Fruit fly (Drosophila melanogaster) whole organism, embryonic: ENCODE data around the gene CG43116.
A peak's percentile ranks its signal among the peaks of the same experiment; 100 is the strongest.

Experiments
- B-H2 ChIP-seq: fragments of 200-800 bp; sonication (Bioruptor generic); optimal IDR thresholded peaks from 2 replicates; lab custom pipeline; 2018; ENCODE audit warnings: missing biosample characterization, mild to moderate bottlenecking, missing genetic modification characterization
- CG11504 ChIP-seq: fragments of 200-800 bp; sonication (Bioruptor generic); optimal IDR thresholded peaks from 3 replicates; lab custom pipeline; 2019; ENCODE audit warnings: missing biosample characterization, mild to moderate bottlenecking, missing genetic modification characterization, moderate library complexity
- CG11696 ChIP-seq: fragments of 200-800 bp; sonication (Bioruptor generic); IDR thresholded peaks from 2 replicates; pipeline ENCODE4 v1.3.6; 2022; ENCODE audit warnings: missing biosample characterization, missing genetic modification characterization
- CG12071 ChIP-seq: fragments of 200-800 bp; sonication (Bioruptor generic); optimal IDR thresholded peaks from 3 replicates; lab custom pipeline; 2018; ENCODE audit warnings: missing biosample characterization, mild to moderate bottlenecking, missing genetic modification characterization
- CG12659 ChIP-seq: fragments of 200-800 bp; sonication (Bioruptor generic); optimal IDR thresholded peaks from 3 replicates; lab custom pipeline; 2017; ENCODE audit warnings: mild to moderate bottlenecking, missing biosample characterization, missing genetic modification reagents, missing genetic modification characterization
- CG14050 ChIP-seq: fragments of 200-800 bp; sonication (Bioruptor generic); IDR thresholded peaks from 3 replicates; pipeline ENCODE4 v1.3.6; 2022; ENCODE audit warnings: missing biosample characterization, missing genetic modification characterization
- CG1647 ChIP-seq: fragments of 200-800 bp; sonication (Bioruptor generic); optimal IDR thresholded peaks from 3 replicates; lab custom pipeline; 2016; ENCODE audit warnings: missing biosample characterization, missing genetic modification characterization
- CG17186 ChIP-seq: fragments of 200-800 bp; sonication (Bioruptor generic); optimal IDR thresholded peaks from 3 replicates; lab custom pipeline; 2017; ENCODE audit warnings: missing biosample characterization, missing genetic modification reagents, missing genetic modification characterization
- CG17568 ChIP-seq: fragments of 200-800 bp; sonication (Bioruptor generic); optimal IDR thresholded peaks from 2 replicates; lab custom pipeline; 2018; ENCODE audit warnings: missing biosample characterization, mild to moderate bottlenecking, missing genetic modification characterization, moderate library complexity
- CG17612 ChIP-seq: fragments of 200-800 bp; sonication (Bioruptor generic); IDR thresholded peaks from 2 replicates; pipeline ENCODE4 v1.3.6; 2022; ENCODE audit warnings: missing biosample characterization, missing genetic modification characterization
- CG2116 ChIP-seq: fragments of 200-800 bp; sonication (Bioruptor generic); optimal IDR thresholded peaks from 3 replicates; lab custom pipeline; 2018; ENCODE audit warnings: missing biosample characterization, mild to moderate bottlenecking, missing genetic modification characterization
- CG31388 ChIP-seq: fragments of 200-800 bp; sonication (Bioruptor generic); optimal IDR thresholded peaks from 2 replicates; lab custom pipeline; 2016; ENCODE audit warnings: missing biosample characterization, missing genetic modification characterization
- CG33213 ChIP-seq: fragments of 200-800 bp; sonication (Bioruptor generic); optimal IDR thresholded peaks from 3 replicates; lab custom pipeline; 2016; ENCODE audit warnings: missing biosample characterization, missing genetic modification characterization
- CG33557 ChIP-seq: fragments of 200-800 bp; sonication (Bioruptor generic); optimal IDR thresholded peaks from 2 replicates; lab custom pipeline; 2019; ENCODE audit warnings: missing biosample characterization, mild to moderate bottlenecking, missing genetic modification characterization, moderate library complexity
- CG4617 ChIP-seq: fragments of 200-800 bp; sonication (Bioruptor generic); optimal IDR thresholded peaks from 3 replicates; lab custom pipeline; 2016; ENCODE audit warnings: missing biosample characterization, missing genetic modification characterization, borderline replicate concordance
- CG9609 ChIP-seq: fragments of 200-800 bp; sonication (Bioruptor generic); optimal IDR thresholded peaks from 3 replicates; lab custom pipeline; 2016; ENCODE audit warnings: missing biosample characterization, missing genetic modification characterization
- Camta ChIP-seq: fragments of 200-800 bp; sonication (Bioruptor generic); optimal IDR thresholded peaks from 2 replicates; lab custom pipeline; 2016; ENCODE audit warnings: missing biosample characterization, missing genetic modification characterization
- CoRest ChIP-seq: fragments of 200-800 bp; sonication (Bioruptor generic); optimal IDR thresholded peaks from 3 replicates; lab custom pipeline; 2018; ENCODE audit warnings: missing biosample characterization, mild to moderate bottlenecking, missing genetic modification characterization, moderate library complexity
- Doc2 ChIP-seq: fragments of 200-800 bp; sonication (Bioruptor generic); IDR thresholded peaks from 2 replicates; pipeline ENCODE4 v1.3.6; 2022; ENCODE audit warnings: missing biosample characterization, missing genetic modification characterization
- E2f2 ChIP-seq: fragments of 200-800 bp; sonication (Bioruptor generic); IDR thresholded peaks from 2 replicates; pipeline ENCODE4 v1.3.6; 2022; ENCODE audit warnings: missing biosample characterization, missing genetic modification characterization
- Fer2 ChIP-seq: fragments of 200-800 bp; sonication (Bioruptor generic); optimal IDR thresholded peaks from 2 replicates; lab custom pipeline; 2018; ENCODE audit warnings: missing biosample characterization, mild to moderate bottlenecking, missing genetic modification characterization, moderate library complexity
- H15 ChIP-seq: fragments of 200-800 bp; sonication (Bioruptor generic); IDR thresholded peaks from 3 replicates; pipeline ENCODE4 v1.3.6; 2022; ENCODE audit warnings: missing biosample characterization, missing genetic modification characterization
- Hr39 ChIP-seq: fragments of >200 bp; optimal IDR thresholded peaks from 2 replicates; lab custom pipeline; 2017
- Jarid2 ChIP-seq: fragments of 200-800 bp; sonication (Bioruptor generic); optimal IDR thresholded peaks from 3 replicates; lab custom pipeline; 2017; ENCODE audit warnings: mild to moderate bottlenecking, missing biosample characterization, missing genetic modification reagents, missing genetic modification characterization
- MESR4 ChIP-seq: fragments of 200-800 bp; sonication (Bioruptor generic); optimal IDR thresholded peaks from 2 replicates; lab custom pipeline; 2018; ENCODE audit warnings: missing biosample characterization, mild to moderate bottlenecking, missing genetic modification characterization, moderate library complexity
- Myb ChIP-seq: fragments of 200-800 bp; sonication (Bioruptor generic); optimal IDR thresholded peaks from 2 replicates; lab custom pipeline; 2016; ENCODE audit warnings: missing biosample characterization, missing genetic modification characterization
- Ravus ChIP-seq: fragments of 200-800 bp; sonication (Bioruptor generic); IDR thresholded peaks from 2 replicates; pipeline ENCODE4 v1.3.6; 2022; ENCODE audit warnings: missing biosample characterization, missing genetic modification characterization
- Side ChIP-seq: fragments of 200-800 bp; sonication (Bioruptor generic); optimal IDR thresholded peaks from 2 replicates; lab custom pipeline; 2016; ENCODE audit warnings: missing biosample characterization, missing genetic modification characterization
- Sry-δ ChIP-seq: fragments of 200-800 bp; sonication (Bioruptor generic); optimal IDR thresholded peaks from 2 replicates; lab custom pipeline; 2016; ENCODE audit warnings: missing biosample characterization, missing genetic modification characterization
- Vsx1 ChIP-seq: fragments of 200-800 bp; sonication (Bioruptor generic); optimal IDR thresholded peaks from 2 replicates; lab custom pipeline; 2017; ENCODE audit warnings: missing biosample characterization, mild to moderate bottlenecking, missing genetic modification characterization, missing genetic modification reagents
- YL-1 ChIP-seq: fragments of 200-800 bp; sonication (Bioruptor generic); optimal IDR thresholded peaks from 3 replicates; lab custom pipeline; 2017; ENCODE audit warnings: missing biosample characterization, mild to moderate bottlenecking, missing genetic modification characterization
- az2 ChIP-seq: fragments of 200-800 bp; sonication (Bioruptor generic); optimal IDR thresholded peaks from 3 replicates; lab custom pipeline; 2016; ENCODE audit warnings: missing biosample characterization, missing genetic modification characterization
- caup ChIP-seq: fragments of 200-800 bp; sonication (Bioruptor generic); optimal IDR thresholded peaks from 3 replicates; lab custom pipeline; 2017; ENCODE audit warnings: missing biosample characterization, mild to moderate bottlenecking, missing genetic modification characterization, moderate library complexity; ENCODE audit not compliant: severe bottlenecking
- crol ChIP-seq: fragments of 200-800 bp; sonication (Bioruptor generic); IDR thresholded peaks from 2 replicates; pipeline ENCODE4 v1.3.6; 2022; ENCODE audit warnings: missing biosample characterization, missing genetic modification characterization
- danr ChIP-seq: fragments of 200-800 bp; sonication (Bioruptor generic); IDR thresholded peaks from 2 replicates; pipeline ENCODE4 v1.3.6; 2022; ENCODE audit warnings: missing biosample characterization, missing genetic modification characterization
- dimm ChIP-seq: fragments of 200-800 bp; sonication (Bioruptor generic); IDR thresholded peaks from 2 replicates; pipeline ENCODE4 v1.3.6; 2022; ENCODE audit warnings: missing biosample characterization, missing genetic modification characterization
- ems ChIP-seq: fragments of 200-800 bp; sonication (Bioruptor generic); optimal IDR thresholded peaks from 3 replicates; lab custom pipeline; 2016; ENCODE audit warnings: missing biosample characterization, missing genetic modification characterization
- fru ChIP-seq: fragments of >200 bp; optimal IDR thresholded peaks from 2 replicates; lab custom pipeline; 2017
- gcm2 ChIP-seq: fragments of 200-800 bp; sonication (Bioruptor generic); optimal IDR thresholded peaks from 2 replicates; lab custom pipeline; 2016; ENCODE audit warnings: missing biosample characterization, missing genetic modification characterization
- hth ChIP-seq: fragments of >200 bp; optimal IDR thresholded peaks from 2 replicates; lab custom pipeline; 2017; ENCODE audit warnings: inconsistent platforms
- kay ChIP-seq: fragments of 200-800 bp; sonication (Bioruptor generic); optimal IDR thresholded peaks from 2 replicates; lab custom pipeline; 2016; ENCODE audit warnings: missing biosample characterization, missing genetic modification characterization
- kni ChIP-seq: fragments of 200-800 bp; sonication (Bioruptor generic); optimal IDR thresholded peaks from 3 replicates; lab custom pipeline; 2017; ENCODE audit warnings: mild to moderate bottlenecking, missing biosample characterization, missing genetic modification reagents, missing genetic modification characterization
- lilli ChIP-seq: fragments of 200-800 bp; sonication (Bioruptor generic); optimal IDR thresholded peaks from 3 replicates; lab custom pipeline; 2016; ENCODE audit warnings: missing biosample characterization, missing genetic modification characterization
- nerfin-1 ChIP-seq: fragments of 200-800 bp; sonication (Bioruptor generic); optimal IDR thresholded peaks from 3 replicates; lab custom pipeline; 2019; ENCODE audit warnings: missing biosample characterization, mild to moderate bottlenecking, missing genetic modification characterization, moderate library complexity
- pan ChIP-seq, 4 experiments: fragments of >200 bp in 3 of 4; fragments of 200-800 bp in 1 of 4; sonication (Bioruptor generic) in 1 of 4; optimal IDR thresholded peaks in 3 of 4; IDR thresholded peaks in 1 of 4; 2 replicates each; pipeline versions ENCODE4 v1.3.6 to Lab custom; 2017 to 2022; ENCODE audit warnings: missing biosample characterization in 2 of 4, missing genetic modification characterization in 2 of 4, mixed read lengths in 1 of 4
- repo ChIP-seq: fragments of 200-800 bp; sonication (Bioruptor generic); optimal IDR thresholded peaks from 2 replicates; lab custom pipeline; 2016; ENCODE audit warnings: missing biosample characterization, missing genetic modification characterization
- run ChIP-seq: fragments of 200-800 bp; sonication (Bioruptor generic); optimal IDR thresholded peaks from 3 replicates; lab custom pipeline; 2018; ENCODE audit warnings: missing biosample characterization, mild to moderate bottlenecking, missing genetic modification characterization
- slbo ChIP-seq: fragments of 200-800 bp; sonication (Bioruptor generic); IDR thresholded peaks from 2 replicates; pipeline ENCODE4 v1.3.6; 2022; ENCODE audit warnings: missing biosample characterization, missing genetic modification characterization
- sr ChIP-seq: fragments of 200-800 bp; sonication (Bioruptor generic); IDR thresholded peaks from 3 replicates; pipeline ENCODE4 v1.3.6; 2022; ENCODE audit warnings: missing biosample characterization, missing genetic modification characterization
- trh ChIP-seq: fragments of 200-800 bp; sonication (Bioruptor generic); optimal IDR thresholded peaks from 2 replicates; lab custom pipeline; 2016; ENCODE audit warnings: missing biosample characterization, missing genetic modification characterization

The CG43116 gene

dm6 chr3R:26041417-26042101 is 44.8 kb upstream of the CG43116 start, which contains the start of gene gro:
Gene gro, plus strand, starts transcription at chr3R:26041736.
- peak; percentile 7 for TF ChIP-seq fru (lab: Kevin White, UChicago)
- TF ChIP-seq dimm (GFP tag; lab: Robert Waterston, UW), result 0 out of 2 replicates have a peak, but pooled peaks have one; percentile 25
- TF ChIP-seq kay (GFP tag; lab: Kevin White, UChicago), result peak; percentile 46
- TF ChIP-seq CG11696 (GFP tag; lab: Robert Waterston, UW), result no peak
- 0 out of 3 replicates have a peak, but pooled peaks have one; percentile 14 for TF ChIP-seq sr (GFP tag; lab: Robert Waterston, UW)
- TF ChIP-seq E2f2 (GFP tag; lab: Robert Waterston, UW), result peak; percentile 91
- no peak for TF ChIP-seq pan (optimal IDR thresholded peaks at IDR 0.05; lab: Kevin White, UChicago)
- peak in 1 of 2 experiments; percentile 64 for TF ChIP-seq pan (GFP tag; optimal IDR thresholded peaks at IDR 0.05 in 1 of 2, IDR thresholded peaks at IDR 0.05 in 1 of 2)
- TF ChIP-seq YL-1 (GFP tag; lab: Kevin White, UChicago), result peak; percentile 55
- peak; percentile 83 for TF ChIP-seq MESR4
- TF ChIP-seq Sry-δ, result peak; percentile 82
- TF ChIP-seq CG2116, result peak; percentile 100
- TF ChIP-seq B-H2 (GFP tag; lab: Kevin White, UChicago), result peak; percentile 78
- peak; percentile 76 for TF ChIP-seq Camta (GFP tag; lab: Kevin White, UChicago)
- no peak for TF ChIP-seq nerfin-1 (tag; lab: Kevin White, UChicago)
- peak; percentile 15 for TF ChIP-seq trh (GFP tag; lab: Kevin White, UChicago)
- peak; percentile 38 for TF ChIP-seq CG1647 (GFP tag; lab: Kevin White, UChicago)
- peak; percentile 81 for TF ChIP-seq ems (GFP tag; lab: Kevin White, UChicago)
- peak; percentile 83 for TF ChIP-seq lilli (GFP tag; lab: Kevin White, UChicago)
- TF ChIP-seq kni (GFP tag; lab: Kevin White, UChicago), result peak; percentile 40
- 0 out of 3 replicates have a peak, but pooled peaks have one; percentile 11 for TF ChIP-seq CG14050 (GFP tag; lab: Robert Waterston, UW)
- TF ChIP-seq CG11504 (tag; lab: Kevin White, UChicago), result peak; percentile 57
- TF ChIP-seq CG4617 (GFP tag; lab: Kevin White, UChicago), result peak; percentile 86
- TF ChIP-seq CoRest (tag; lab: Kevin White, UChicago), result peak; percentile 71
- no peak for TF ChIP-seq Hr39 (lab: Kevin White, UChicago)
- no peak for TF ChIP-seq hth (lab: Kevin White, UChicago)
- TF ChIP-seq Side (GFP tag; lab: Kevin White, UChicago), result peak; percentile 69
- peak; percentile 48 for TF ChIP-seq repo (GFP tag; lab: Kevin White, UChicago)
- TF ChIP-seq CG9609 (GFP tag; lab: Kevin White, UChicago), result peak; percentile 76
- TF ChIP-seq CG33213 (GFP tag; lab: Kevin White, UChicago), result peak; percentile 77
- TF ChIP-seq CG17612 (GFP tag; lab: Robert Waterston, UW), result no peak
- peak; percentile 7 for TF ChIP-seq CG12071 (GFP tag; lab: Kevin White, UChicago)
- TF ChIP-seq caup, result peak; percentile 81
- no peak for TF ChIP-seq gcm2 (GFP tag; lab: Kevin White, UChicago)
- peak; percentile 43 for TF ChIP-seq az2
- no peak for TF ChIP-seq run (tag; lab: Kevin White, UChicago)
- peak; percentile 86 for TF ChIP-seq slbo (GFP tag; lab: Robert Waterston, UW)
- TF ChIP-seq Ravus (GFP tag; lab: Robert Waterston, UW), result no peak
- peak; percentile 42 for TF ChIP-seq CG33557 (GFP tag; lab: Kevin White, UChicago)
- peak; percentile 13 for TF ChIP-seq CG31388 (GFP tag; lab: Kevin White, UChicago)
- TF ChIP-seq Myb (GFP tag; lab: Kevin White, UChicago), result peak; percentile 66
- peak; percentile 49; the same call in 1 of the 3 replicates for TF ChIP-seq H15 (GFP tag; lab: Robert Waterston, UW)
- TF ChIP-seq Doc2, result no peak
- no peak for TF ChIP-seq danr (GFP tag; lab: Robert Waterston, UW)
- TF ChIP-seq CG17568 (GFP tag; lab: Kevin White, UChicago), result peak; percentile 60
- TF ChIP-seq CG17186, result peak; percentile 90
- peak; percentile 42 for TF ChIP-seq Vsx1 (GFP tag; lab: Kevin White, UChicago)
- TF ChIP-seq crol (GFP tag; lab: Robert Waterston, UW), result 0 out of 2 replicates have a peak, but pooled peaks have one; percentile 20
- peak; percentile 44 for TF ChIP-seq Fer2 (tag; lab: Kevin White, UChicago)
- peak; percentile 35 for TF ChIP-seq Jarid2 (GFP tag; lab: Kevin White, UChicago)
- peak; percentile 91 for TF ChIP-seq CG12659 (GFP tag; lab: Kevin White, UChicago)
